Fruit fly (Drosophila melanogaster): Measurements from ENCODE around the gene cic.

The cic gene

dm6 chr3R:20308972-20309660 is 56.5 kb downstream of the cic start, which contains the start of gene Orp8 (continued):
- peak; percentile 49 for TF ChIP-seq CG6808 (GFP tag; optimal IDR thresholded peaks at IDR 0.05)
- peak; percentile 51 for TF ChIP-seq fkh (GFP tag; optimal IDR thresholded peaks at IDR 0.05)
- no peak for TF ChIP-seq Hr4 (GFP tag; optimal IDR thresholded peaks at IDR 0.05)
- peak; percentile 24 for TF ChIP-seq CG34406 (GFP tag; optimal IDR thresholded peaks at IDR 0.05)
- TF ChIP-seq CG11294 (GFP tag; IDR thresholded peaks at IDR 0.05): peak; percentile 49; the same call in 1 of the 2 replicates

DNA sequence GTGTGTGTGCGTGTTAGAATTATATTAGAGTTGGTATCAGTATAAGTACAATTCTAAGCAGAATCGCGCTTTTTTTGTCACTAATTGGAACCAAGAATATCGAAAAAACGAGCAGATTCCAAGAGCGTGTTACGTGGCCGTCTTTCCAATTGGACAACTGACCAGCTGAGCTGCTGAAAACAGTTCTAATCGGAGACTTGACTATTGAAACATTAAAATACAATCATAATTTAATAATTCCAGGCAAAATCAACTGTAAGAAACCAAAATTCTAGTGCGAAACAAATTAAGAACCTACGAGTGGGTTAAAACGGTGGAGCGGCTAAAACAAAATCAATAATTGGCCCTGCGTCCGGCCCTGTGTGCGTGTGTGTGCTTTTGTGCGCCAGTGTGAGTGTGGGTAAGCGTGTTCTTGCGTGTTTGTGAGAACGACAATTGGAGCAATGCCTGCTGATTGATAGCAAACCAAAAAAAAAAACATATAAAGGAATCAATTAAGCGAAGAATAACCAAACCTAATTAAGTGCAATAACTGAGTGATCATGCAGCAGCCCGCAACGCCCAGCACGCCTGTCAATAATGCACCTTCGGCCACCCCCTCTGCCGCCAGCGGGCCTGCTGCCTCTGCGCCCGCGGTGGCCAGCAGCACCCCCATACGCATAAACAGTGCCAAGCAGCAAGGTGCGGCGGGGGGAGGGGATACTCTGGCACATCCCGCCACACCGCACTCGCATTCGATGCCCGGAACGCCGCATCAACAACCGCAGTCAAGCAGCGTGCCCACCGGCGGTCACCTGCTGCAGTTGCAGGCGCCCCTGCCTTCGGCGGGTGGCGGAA is 57.3 kb downstream of the cic start:
- TF ChIP-seq dac (GFP tag; optimal IDR thresholded peaks at IDR 0.05) (no peak), net (GFP tag; optimal IDR thresholded peaks at IDR 0.05) (no peak), salr (GFP tag; optimal IDR thresholded peaks at IDR 0.05) (no peak), Gug (GFP tag; IDR thresholded peaks at IDR 0.05) (no peak; the same call in 1 of the 2 replicates), Hr4 (GFP tag; optimal IDR thresholded peaks at IDR 0.05) (no peak), CG32006 (GFP tag; optimal IDR thresholded peaks at IDR 0.05) (no peak), CG10669 (GFP tag; optimal IDR thresholded peaks at IDR 0.05) (no peak), Ets96B (tag; optimal IDR thresholded peaks at IDR 0.05) (no peak), CG8119 (GFP tag; IDR thresholded peaks at IDR 0.05) (no peak), dsx (GFP tag; optimal IDR thresholded peaks at IDR 0.05; ENCODE audit: poor library complexity, severe bottlenecking) (no peak), Eip78C (GFP tag) (peak; percentile 33), CG8632 (GFP tag; optimal IDR thresholded peaks at IDR 0.05) (no peak), Blimp-1 (GFP tag; optimal IDR thresholded peaks at IDR 0.05) (no peak), Sox102F (GFP tag; optimal IDR thresholded peaks at IDR 0.05) (no peak), Hr39 (GFP tag; optimal IDR thresholded peaks at IDR 0.05) (no peak), CG4318 (GFP tag; optimal IDR thresholded peaks at IDR 0.05) (no peak), pdm3 (GFP tag; optimal IDR thresholded peaks at IDR 0.05) (no peak), CG11902 (GFP tag; optimal IDR thresholded peaks at IDR 0.05) (peak; percentile 31), Sox15 (GFP tag; optimal IDR thresholded peaks at IDR 0.05) (no peak), CG6276 (GFP tag; optimal IDR thresholded peaks at IDR 0.05) (no peak), Eip75B (GFP tag; optimal IDR thresholded peaks at IDR 0.05) (no peak), Hr38 (GFP tag; optimal IDR thresholded peaks at IDR 0.05) (no peak), cyc (GFP tag; optimal IDR thresholded peaks at IDR 0.05) (no peak), CG6163 (GFP tag; IDR thresholded peaks at IDR 0.05) (peak; percentile 13; the same call in 1 of the 3 replicates), CG34406 (GFP tag; optimal IDR thresholded peaks at IDR 0.05) (no peak), Sox14 (GFP tag; optimal IDR thresholded peaks at IDR 0.05) (no peak), CG11294 (GFP tag; IDR thresholded peaks at IDR 0.05) (peak; percentile 6; the same call in 1 of the 2 replicates), OdsH (GFP tag; optimal IDR thresholded peaks at IDR 0.05) (no peak), CG16779 (tag; optimal IDR thresholded peaks at IDR 0.05) (no peak), fd59A (GFP tag; optimal IDR thresholded peaks at IDR 0.05) (no peak), CG3919 (GFP tag; optimal IDR thresholded peaks at IDR 0.05) (no peak), Smox (GFP tag; optimal IDR thresholded peaks at IDR 0.05) (no peak), CG31627 (GFP tag; optimal IDR thresholded peaks at IDR 0.05) (no peak), CG6808 (GFP tag; optimal IDR thresholded peaks at IDR 0.05) (no peak), eg (GFP tag; IDR thresholded peaks at IDR 0.05) (no peak), Met (GFP tag; optimal IDR thresholded peaks at IDR 0.05) (no peak), CG7368 (GFP tag; optimal IDR thresholded peaks at IDR 0.05) (no peak), topi (GFP tag; optimal IDR thresholded peaks at IDR 0.05) (no peak), CG6792 (GFP tag; optimal IDR thresholded peaks at IDR 0.05) (no peak), ss (GFP tag; optimal IDR thresholded peaks at IDR 0.05) (no peak), fkh (GFP tag; optimal IDR thresholded peaks at IDR 0.05) (no peak), esn (GFP tag; optimal IDR thresholded peaks at IDR 0.05) (peak; percentile 3), Ets21C (GFP tag; optimal IDR thresholded peaks at IDR 0.05) (no peak), CG3032 (tag; optimal IDR thresholded peaks at IDR 0.05) (no peak), fd85E (GFP tag; optimal IDR thresholded peaks at IDR 0.05) (no peak), Eip93F (GFP tag; optimal IDR thresholded peaks at IDR 0.05) (no peak)
